Fruit fly (Drosophila melanogaster): ENCODE measurements around the gene CAH8.

Gene CAH8

DNA sequence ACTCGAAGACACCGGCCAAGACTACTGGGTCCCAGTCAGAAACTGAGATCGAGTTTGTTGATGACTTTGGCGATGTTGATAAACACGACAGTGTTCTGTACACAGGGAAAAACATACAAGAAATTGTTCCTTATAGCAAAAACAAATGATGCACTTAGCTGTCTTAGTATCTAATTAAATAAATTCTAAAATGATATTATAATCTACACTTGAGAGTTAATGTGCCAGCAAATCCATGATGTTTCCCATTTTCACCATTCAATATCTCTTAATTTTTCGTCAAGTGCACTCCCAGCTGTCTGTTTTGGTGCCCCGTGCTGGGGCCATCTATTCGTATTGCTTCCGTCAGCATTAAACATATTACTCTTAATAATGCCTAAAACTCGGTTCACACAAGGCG is 10.7 kb upstream of the CAH8 start (continued):
- TF ChIP-seq dmrt99B (tag; optimal IDR thresholded peaks at IDR 0.05) (no peak), CG3281 (GFP tag; optimal IDR thresholded peaks at IDR 0.05) (no peak), bbx (GFP tag; IDR thresholded peaks at IDR 0.05; ENCODE audit: partially characterized antibody) (no peak), fru (optimal IDR thresholded peaks at IDR 0.05) (no peak), CG18599 (GFP tag; optimal IDR thresholded peaks at IDR 0.05) (no peak), CG30431 (GFP tag; optimal IDR thresholded peaks at IDR 0.05) (no peak), crol (GFP tag; IDR thresholded peaks at IDR 0.05) (no peak), CG2202 (tag; optimal IDR thresholded peaks at IDR 0.05) (no peak), CG14667 (GFP tag; IDR thresholded peaks at IDR 0.05) (0 out of 2 replicates have a peak, but pooled peaks have one; percentile 15), chinmo (GFP tag; IDR thresholded peaks at IDR 0.05; ENCODE audit: partially characterized antibody) (no peak), kah (GFP tag; optimal IDR thresholded peaks at IDR 0.05) (no peak), twi (tag; optimal IDR thresholded peaks at IDR 0.05) (no peak), tup (GFP tag; optimal IDR thresholded peaks at IDR 0.05) (no peak), Max (GFP tag; optimal IDR thresholded peaks at IDR 0.05) (no peak), Jarid2 (GFP tag; optimal IDR thresholded peaks at IDR 0.05) (no peak), Lhr (GFP tag; optimal IDR thresholded peaks at IDR 0.05) (no peak), CG5953 (GFP tag; IDR thresholded peaks at IDR 0.05) (no peak), CG18764 (GFP tag; optimal IDR thresholded peaks at IDR 0.05) (no peak), CG4404 (GFP tag; IDR thresholded peaks at IDR 0.05) (no peak), mld (GFP tag; IDR thresholded peaks at IDR 0.05; ENCODE audit: partially characterized antibody) (no peak), CG3726 (GFP tag; IDR thresholded peaks at IDR 0.05) (no peak), fu2 (GFP tag; optimal IDR thresholded peaks at IDR 0.05) (no peak), CG32772 (GFP tag; IDR thresholded peaks at IDR 0.05) (no peak), scrt (GFP tag; optimal IDR thresholded peaks at IDR 0.05) (no peak), sima (GFP tag; optimal IDR thresholded peaks at IDR 0.05) (no peak), pfk (GFP tag; optimal IDR thresholded peaks at IDR 0.05) (no peak), CG2875 (GFP tag; optimal IDR thresholded peaks at IDR 0.05) (no peak), CG8944 (GFP tag; optimal IDR thresholded peaks at IDR 0.05) (no peak), Meics (GFP tag; optimal IDR thresholded peaks at IDR 0.05) (peak; percentile 41), Elba2 (GFP tag; optimal IDR thresholded peaks at IDR 0.05) (no peak), chn (GFP tag; optimal IDR thresholded peaks at IDR 0.05) (no peak), maf-S (GFP tag; optimal IDR thresholded peaks at IDR 0.05) (no peak), psq (GFP tag; optimal IDR thresholded peaks at IDR 0.05) (no peak), Dfd (GFP tag; optimal IDR thresholded peaks at IDR 0.05) (no peak), Vsx1 (GFP tag; optimal IDR thresholded peaks at IDR 0.05) (no peak), esg (GFP tag; conservative IDR thresholded peaks at IDR 0.05) (peak; percentile 43), CG6689 (GFP tag; IDR thresholded peaks at IDR 0.05) (peak; percentile 43), CG8924 (tag; optimal IDR thresholded peaks at IDR 0.05) (peak; percentile 19), CG1832 (GFP tag; optimal IDR thresholded peaks at IDR 0.05) (no peak), CG3847 (GFP tag; IDR thresholded peaks at IDR 0.05) (peak; percentile 40; the same call in 1 of the 2 replicates), unpg (GFP tag; optimal IDR thresholded peaks at IDR 0.05) (no peak), unc-4 (GFP tag; IDR thresholded peaks at IDR 0.05; ENCODE audit: partially characterized antibody) (no peak), pros (GFP tag; optimal IDR thresholded peaks at IDR 0.05) (no peak), zfh2 (GFP tag; optimal IDR thresholded peaks at IDR 0.05) (no peak), knrl (GFP tag; IDR thresholded peaks at IDR 0.05; ENCODE audit: partially characterized antibody) (no peak), Xrp1 (GFP tag; IDR thresholded peaks at IDR 0.05) (peak; percentile 54; the same call in 1 of the 2 replicates), ranshi (GFP tag; IDR thresholded peaks at IDR 0.05) (peak; percentile 54; the same call in 1 of the 2 replicates), CG14050 (GFP tag; IDR thresholded peaks at IDR 0.05) (no peak), Hr3 (GFP tag; optimal IDR thresholded peaks at IDR 0.05) (no peak), CG14710 (tag; optimal IDR thresholded peaks at IDR 0.05) (no peak), Mad (GFP tag; optimal IDR thresholded peaks at IDR 0.05) (no peak), CG33213 (GFP tag; optimal IDR thresholded peaks at IDR 0.05) (no peak)

All from whole organism, embryonic.